Fruit fly (Drosophila melanogaster): Measurements from ENCODE around the gene CG43155.

The CG43155 gene

dm6 chrX:11454189-11454882 lies 5.2 kb upstream of the CG43155 start, which contains the start of the genes Evi5 and HP5 (continued):
- TF ChIP-seq vfl (GFP tag; optimal IDR thresholded peaks at IDR 0.05): no peak
- TF ChIP-seq HLHmδ (GFP tag; optimal IDR thresholded peaks at IDR 0.05): no peak
- TF ChIP-seq Sry-β (GFP tag; optimal IDR thresholded peaks at IDR 0.05): no peak
- no peak for TF ChIP-seq CG10209 (GFP tag; optimal IDR thresholded peaks at IDR 0.05)
- TF ChIP-seq Kr (GFP tag; optimal IDR thresholded peaks at IDR 0.05): no peak
- TF ChIP-seq ttk (GFP tag; IDR thresholded peaks at IDR 0.05): no peak; the same call in 1 of the 2 replicates
- no peak for TF ChIP-seq CG6654 (GFP tag; optimal IDR thresholded peaks at IDR 0.05)
- peak; percentile 44 for TF ChIP-seq CG12155 (GFP tag; optimal IDR thresholded peaks at IDR 0.05)
- peak; percentile 9 for TF ChIP-seq CG8089 (GFP tag; optimal IDR thresholded peaks at IDR 0.05)
- TF ChIP-seq bsh (GFP tag; optimal IDR thresholded peaks at IDR 0.05): peak in 1 of 2 experiments; percentile 7
- TF ChIP-seq wek (GFP tag; optimal IDR thresholded peaks at IDR 0.05): no peak
- TF ChIP-seq MTF-1 (GFP tag; optimal IDR thresholded peaks at IDR 0.05; ENCODE audit: borderline replicate concordance): no peak
- TF ChIP-seq pnt (GFP tag; optimal IDR thresholded peaks at IDR 0.05): peak; percentile 31
- peak; percentile 49 for TF ChIP-seq CG3847 (GFP tag; IDR thresholded peaks at IDR 0.05)
- peak; percentile 36 for TF ChIP-seq CG18262 (tag; optimal IDR thresholded peaks at IDR 0.05)
- no peak for TF ChIP-seq pros (GFP tag; optimal IDR thresholded peaks at IDR 0.05)
- TF ChIP-seq unpg (GFP tag; optimal IDR thresholded peaks at IDR 0.05): peak; percentile 6
- no peak for TF ChIP-seq CG13123 (GFP tag; optimal IDR thresholded peaks at IDR 0.05)
- peak; percentile 63; the same call in 1 of the 3 replicates for TF ChIP-seq CG6791 (GFP tag; IDR thresholded peaks at IDR 0.05; ENCODE audit: partially characterized antibody)
- peak; percentile 92 for TF ChIP-seq Ets65A (GFP tag)
- no peak for TF ChIP-seq ro (GFP tag; IDR thresholded peaks at IDR 0.05)
- TF ChIP-seq Stat92E (GFP tag; optimal IDR thresholded peaks at IDR 0.05): no peak
- no peak for TF ChIP-seq az2 (GFP tag; optimal IDR thresholded peaks at IDR 0.05)
- TF ChIP-seq hkb (optimal IDR thresholded peaks at IDR 0.05): no peak
- no peak for TF ChIP-seq hkb (GFP tag; IDR thresholded peaks at IDR 0.05)
- no peak for TF ChIP-seq ATbp (GFP tag; optimal IDR thresholded peaks at IDR 0.05)
- peak; percentile 57; the same call in 1 of the 2 replicates for TF ChIP-seq CG13287 (GFP tag; IDR thresholded peaks at IDR 0.05; ENCODE audit: partially characterized antibody)
- TF ChIP-seq Ada2b (GFP tag; IDR thresholded peaks at IDR 0.05): peak; percentile 38; the same call in 1 of the 2 replicates
- TF ChIP-seq Optix (GFP tag; IDR thresholded peaks at IDR 0.05): no peak
- TF ChIP-seq H15 (GFP tag; IDR thresholded peaks at IDR 0.05): peak; percentile 29; the same call in 1 of the 3 replicates
- no peak; the same call in 2 of the 3 replicates for TF ChIP-seq Dbx (GFP tag; IDR thresholded peaks at IDR 0.05)
- no peak for TF ChIP-seq CG5180 (GFP tag; optimal IDR thresholded peaks at IDR 0.05)
- TF ChIP-seq wdn (GFP tag; IDR thresholded peaks at IDR 0.05): peak; percentile 27; the same call in 1 of the 2 replicates
- peak; percentile 52 for TF ChIP-seq ind (GFP tag; optimal IDR thresholded peaks at IDR 0.05)
- peak; percentile 38 for TF ChIP-seq dmrt99B (tag; optimal IDR thresholded peaks at IDR 0.05)
- TF ChIP-seq Fer1 (GFP tag; optimal IDR thresholded peaks at IDR 0.05): peak; percentile 15
- no peak for TF ChIP-seq PHDP (tag; optimal IDR thresholded peaks at IDR 0.05)
- no peak for TF ChIP-seq CG43689 (GFP tag; IDR thresholded peaks at IDR 0.05)
- no peak for TF ChIP-seq CG4820 (GFP tag; optimal IDR thresholded peaks at IDR 0.05)
- TF ChIP-seq Xrp1 (GFP tag; IDR thresholded peaks at IDR 0.05): peak; percentile 55
- TF ChIP-seq CG7987 (GFP tag; optimal IDR thresholded peaks at IDR 0.05): no peak
- TF ChIP-seq bigmax (GFP tag; optimal IDR thresholded peaks at IDR 0.05): no peak
- no peak for TF ChIP-seq cwo (GFP tag; optimal IDR thresholded peaks at IDR 0.05)
- no peak; the same call in 1 of the 2 replicates for TF ChIP-seq Drgx (GFP tag; IDR thresholded peaks at IDR 0.05)
- TF ChIP-seq CG14050 (GFP tag; IDR thresholded peaks at IDR 0.05): peak; percentile 20; the same call in 1 of the 3 replicates
- TF ChIP-seq lilli (GFP tag; optimal IDR thresholded peaks at IDR 0.05): peak; percentile 84
- no peak for TF ChIP-seq CG18011 (GFP tag; optimal IDR thresholded peaks at IDR 0.05)
- no peak for TF ChIP-seq Fer2 (tag; optimal IDR thresholded peaks at IDR 0.05)
- TF ChIP-seq CG4404 (GFP tag; IDR thresholded peaks at IDR 0.05): peak; percentile 64
